Worm (Caenorhabditis elegans): ENCODE data around the gene snn-1.

snn-1 gene

ce11 chrIV:1845061-1845460, 30.1 kb upstream of the snn-1 start (continued):
- TF ChIP-seq aly-2 (tag; optimal IDR thresholded peaks at IDR 0.05) (no peak), ceh-28 (tag; optimal IDR thresholded peaks at IDR 0.05) (no peak), ceh-82 (tag; optimal IDR thresholded peaks at IDR 0.05) (no peak), pqm-1 (tag; optimal IDR thresholded peaks at IDR 0.05) (peak; percentile 78), Y48G9A.11 (GFP tag; IDR thresholded peaks at IDR 0.05) (no peak), nhr-48 (tag; optimal IDR thresholded peaks at IDR 0.05) (no peak), skn-1 (tag; optimal IDR thresholded peaks at IDR 0.05) (no peak), daf-16 (GFP tag; optimal IDR thresholded peaks at IDR 0.05) (no peak), daf-16 (tag; optimal IDR thresholded peaks at IDR 0.05) (peak; percentile 81), nhr-76 (tag; optimal IDR thresholded peaks at IDR 0.05) (no peak), lin-15B (tag; optimal IDR thresholded peaks at IDR 0.05) (no peak), hlh-11 (tag; optimal IDR thresholded peaks at IDR 0.05) (peak; percentile 72), unc-39 (tag; optimal IDR thresholded peaks at IDR 0.05) (no peak), dmd-8 (GFP tag; IDR thresholded peaks at IDR 0.05) (no peak), fos-1 (tag; optimal IDR thresholded peaks at IDR 0.05) (no peak), aha-1 (tag) (no peak), nhr-6 (tag; optimal IDR thresholded peaks at IDR 0.05) (no peak), F44E2.7 (GFP tag; IDR thresholded peaks at IDR 0.05) (no peak), nhr-237 (tag; optimal IDR thresholded peaks at IDR 0.05) (no peak), mxl-3 (GFP tag; optimal IDR thresholded peaks at IDR 0.05) (peak; percentile 69), zfp-3 (GFP tag; conservative IDR thresholded peaks at IDR 0.05) (no peak), nhr-42 (GFP tag; IDR thresholded peaks at IDR 0.05) (no peak), lsy-2 (tag; optimal IDR thresholded peaks at IDR 0.05) (peak in 1 of 2 experiments; percentile 45), snpc-1.2 (GFP tag; IDR thresholded peaks at IDR 0.05) (no peak), php-3 (GFP tag; IDR thresholded peaks at IDR 0.05) (no peak), unc-62 (GFP tag; optimal IDR thresholded peaks at IDR 0.05 in 1 of 2) (peak in 1 of 2 experiments; percentile 92), unc-62 (tag; optimal IDR thresholded peaks at IDR 0.05) (no peak), nhr-11 (tag; optimal IDR thresholded peaks at IDR 0.05) (peak; percentile 9), lim-7 (GFP tag; IDR thresholded peaks at IDR 0.05) (no peak), nhr-41 (GFP tag; IDR thresholded peaks at IDR 0.05) (peak; percentile 77; the same call in 1 of the 2 replicates), dmd-6 (GFP tag; IDR thresholded peaks at IDR 0.05) (peak; percentile 78), F10B5.3 (tag; optimal IDR thresholded peaks at IDR 0.05) (no peak), mdt-29 (GFP tag; IDR thresholded peaks at IDR 0.05) (no peak), madf-9 (GFP tag; conservative IDR thresholded peaks at IDR 0.05) (no peak), D1046.2 (GFP tag; IDR thresholded peaks at IDR 0.05) (no peak), pha-4 (GFP tag; IDR thresholded peaks at IDR 0.05) (0 out of 2 replicates have a peak, but pooled peaks have one; percentile 30), pha-4 (tag; optimal IDR thresholded peaks at IDR 0.05) (no peak), fkh-10 (GFP tag; optimal IDR thresholded peaks at IDR 0.05) (no peak), saeg-2 (GFP tag; IDR thresholded peaks at IDR 0.05) (no peak), set-16 (GFP tag; IDR thresholded peaks at IDR 0.05) (0 out of 2 replicates have a peak, but pooled peaks have one; percentile 7), ctbp-1 (GFP tag; IDR thresholded peaks at IDR 0.05) (peak; percentile 52; the same call in 1 of the 2 replicates), tra-1 (GFP tag; IDR thresholded peaks at IDR 0.05) (0 out of 2 replicates have a peak, but pooled peaks have one; percentile 19), mdl-1 (tag; optimal IDR thresholded peaks at IDR 0.05) (peak in 1 of 2 experiments; percentile 16), ceh-62 (tag; optimal IDR thresholded peaks at IDR 0.05) (no peak), T20F7.1 (GFP tag; optimal IDR thresholded peaks at IDR 0.05) (no peak), attf-4 (tag; optimal IDR thresholded peaks at IDR 0.05) (no peak), F37D6.2 (tag; optimal IDR thresholded peaks at IDR 0.05) (no peak), ceh-44 (GFP tag; IDR thresholded peaks at IDR 0.05) (no peak), daf-8 (GFP tag; IDR thresholded peaks at IDR 0.05) (no peak), nhr-10 (tag; optimal IDR thresholded peaks at IDR 0.05) (no peak), hif-1 (tag; optimal IDR thresholded peaks at IDR 0.05) (no peak), ztf-11 (tag; optimal IDR thresholded peaks at IDR 0.05) (no peak), zag-1 (tag; optimal IDR thresholded peaks at IDR 0.05) (no peak), ztf-7 (tag; optimal IDR thresholded peaks at IDR 0.05) (no peak)
